Worm (Caenorhabditis elegans) whole organism, mixed stage, embryonic: Measurements from ENCODE around the gene srb-3.

Experiments used
- ces-1 ChIP-seq: fragments of 150-350 bp; optimal IDR thresholded peaks from 2 replicates; lab custom pipeline; 2014; ENCODE audit warnings: missing biosample characterization, missing genetic modification reagents, missing genetic modification characterization
- drap-1 ChIP-seq: fragments of 200-800 bp; sonication (Bioruptor generic); optimal IDR thresholded peaks from 3 replicates; lab custom pipeline; 2018; ENCODE audit warnings: mild to moderate bottlenecking, missing genetic modification characterization, missing compliant biosample characterization
- hlh-1 ChIP-seq: fragments of 150-350 bp; optimal IDR thresholded peaks from 2 replicates; lab custom pipeline; 2014; ENCODE audit warnings: missing biosample characterization, missing genetic modification reagents, missing genetic modification characterization
- lsy-2 ChIP-seq: fragments of 150-350 bp; optimal IDR thresholded peaks from 2 replicates; lab custom pipeline; 2014; ENCODE audit warnings: missing biosample characterization, missing genetic modification characterization
- mep-1 ChIP-seq: fragments of 150-350 bp; optimal IDR thresholded peaks from 2 replicates; lab custom pipeline; 2017; ENCODE audit warnings: missing biosample characterization, missing genetic modification reagents, missing genetic modification characterization, inconsistent platforms
- nhr-12 ChIP-seq: fragments of 150-350 bp; optimal IDR thresholded peaks from 2 replicates; lab custom pipeline; 2014; ENCODE audit warnings: missing biosample characterization, missing genetic modification characterization
- nhr-237 ChIP-seq: fragments of 150-350 bp; optimal IDR thresholded peaks from 2 replicates; lab custom pipeline; 2014; ENCODE audit warnings: missing biosample characterization, missing genetic modification characterization
- nhr-28 ChIP-seq: fragments of 150-350 bp; optimal IDR thresholded peaks from 2 replicates; lab custom pipeline; 2014; ENCODE audit warnings: missing biosample characterization, missing genetic modification characterization
- pha-4 ChIP-seq: fragments of 150-350 bp; optimal IDR thresholded peaks from 2 replicates; lab custom pipeline; 2018; ENCODE audit warnings: missing biosample characterization, missing genetic modification reagents, missing genetic modification characterization
- snpc-4 ChIP-seq: fragments of 150-350 bp; optimal IDR thresholded peaks from 2 replicates; lab custom pipeline; 2014; ENCODE audit warnings: missing biosample characterization, missing genetic modification characterization
- unc-120 ChIP-seq: sonication (generic microtip); optimal IDR thresholded peaks from 2 replicates; lab custom pipeline; 2017; ENCODE audit warnings: missing genetic modification characterization, missing compliant biosample characterization; ENCODE audit not compliant: poor library complexity, severe bottlenecking
- unc-39 ChIP-seq: fragments of 150-350 bp; optimal IDR thresholded peaks from 2 replicates; lab custom pipeline; 2014; ENCODE audit warnings: missing biosample characterization, missing genetic modification characterization
- unc-62 ChIP-seq: fragments of 150-350 bp; optimal IDR thresholded peaks from 2 replicates; lab custom pipeline; 2014; ENCODE audit warnings: missing biosample characterization, missing genetic modification reagents, missing genetic modification characterization

DNA sequence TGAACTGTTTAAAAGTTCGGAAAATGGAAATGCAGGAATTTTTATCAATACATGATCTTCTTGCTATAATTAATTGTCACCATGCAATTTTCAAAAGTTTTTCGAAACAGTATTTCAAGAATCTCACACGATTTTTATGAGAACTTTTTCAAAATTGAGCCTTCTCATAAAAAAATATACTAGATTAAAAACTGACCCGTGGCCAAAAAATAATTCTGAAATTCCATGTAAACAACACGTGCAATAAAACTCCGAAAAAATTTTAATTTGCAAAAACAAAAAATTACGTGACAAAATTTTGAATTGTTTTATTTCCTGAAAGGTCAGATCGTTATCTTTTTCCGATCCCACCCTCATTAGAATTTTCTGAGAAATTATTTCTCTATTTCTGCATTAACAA, 28.9 kb upstream of the srb-3 start, which contains the start of gene C34F11.5:
- no peak for TF ChIP-seq mep-1 (tag; lab: Kevin White, UChicago)
- TF ChIP-seq unc-120 (tag; lab: Kevin White, UChicago) = no peak
- no peak for TF ChIP-seq nhr-28 (tag; lab: Kevin White, UChicago)
- no peak for TF ChIP-seq pha-4
- no peak for TF ChIP-seq ces-1 (GFP tag; lab: Kevin White, UChicago)
- no peak for TF ChIP-seq nhr-12 (tag; lab: Kevin White, UChicago)
- no peak for TF ChIP-seq hlh-1 (tag; lab: Kevin White, UChicago)
- TF ChIP-seq lsy-2 (tag; lab: Kevin White, UChicago) = no peak
- no peak for TF ChIP-seq nhr-237 (tag; lab: Kevin White, UChicago)
- no peak for TF ChIP-seq snpc-4 (tag; lab: Kevin White, UChicago)
- no peak for TF ChIP-seq unc-39 (tag; lab: Kevin White, UChicago)
- no peak for TF ChIP-seq unc-62 (GFP tag; lab: Kevin White, UChicago)
- TF ChIP-seq drap-1 = no peak
